Worm (Caenorhabditis elegans) whole organism, early embryonic: ENCODE measurements around the gene C14C6.8.

Experiments
- B0310.2 ChIP-seq: sonication (generic microtip); optimal IDR thresholded peaks from 2 replicates; lab custom pipeline; 2016; ENCODE audit warnings: mild to moderate bottlenecking, missing genetic modification characterization, missing compliant biosample characterization
- F13C5.2 ChIP-seq: sonication (generic microtip); optimal IDR thresholded peaks from 2 replicates; lab custom pipeline; 2017; ENCODE audit warnings: mild to moderate bottlenecking, missing genetic modification characterization, inconsistent platforms, missing compliant biosample characterization
- ama-1 ChIP-seq: fragments of 150-350 bp; optimal IDR thresholded peaks from 2 replicates; lab custom pipeline; 2014
- ceh-13 ChIP-seq: fragments of 200-800 bp; sonication (Bioruptor generic); optimal IDR thresholded peaks from 2 replicates; lab custom pipeline; 2018; ENCODE audit warnings: mild to moderate bottlenecking, missing genetic modification characterization, missing compliant biosample characterization
- ceh-36 ChIP-seq: sonication (generic microtip); optimal IDR thresholded peaks from 2 replicates; lab custom pipeline; 2016; ENCODE audit warnings: missing genetic modification characterization, inconsistent platforms, missing compliant biosample characterization
- ets-7 ChIP-seq: sonication (generic microtip); optimal IDR thresholded peaks from 2 replicates; lab custom pipeline; 2016; ENCODE audit warnings: missing genotype, missing genetic modification characterization, missing compliant biosample characterization
- flt-1 ChIP-seq: fragments of 200-800 bp; sonication (Bioruptor generic); IDR thresholded peaks from 2 replicates; pipeline ENCODE4 v1.3.6; 2022; ENCODE audit warnings: missing genetic modification characterization, missing compliant biosample characterization
- hnd-1 ChIP-seq: sonication (generic microtip); optimal IDR thresholded peaks from 2 replicates; lab custom pipeline; 2016; ENCODE audit warnings: missing genetic modification characterization, missing compliant biosample characterization
- pes-1 ChIP-seq: fragments of 200-800 bp; sonication (Bioruptor generic); IDR thresholded peaks from 2 replicates; pipeline ENCODE4 v1.3.6; 2022; ENCODE audit warnings: missing genetic modification reagents, missing genetic modification characterization, missing compliant biosample characterization
- sea-1 ChIP-seq: fragments of 200-800 bp; sonication (Bioruptor generic); conservative IDR thresholded peaks from 2 replicates; pipeline ENCODE4 v1.3.6; 2022; ENCODE audit warnings: missing genetic modification characterization, missing compliant biosample characterization
- tbx-11 ChIP-seq: fragments of 200-800 bp; sonication (Bioruptor generic); IDR thresholded peaks from 2 replicates; pipeline ENCODE4 v1.3.6; 2022; ENCODE audit warnings: missing genetic modification characterization, missing compliant biosample characterization
- tbx-37 ChIP-seq: fragments of 200-800 bp; sonication (Bioruptor generic); conservative IDR thresholded peaks from 2 replicates; pipeline ENCODE4 v1.3.6; 2022; ENCODE audit warnings: missing genetic modification reagents, missing genetic modification characterization, missing compliant biosample characterization
- tra-4 ChIP-seq: sonication (generic microtip); optimal IDR thresholded peaks from 2 replicates; lab custom pipeline; 2017; ENCODE audit warnings: missing genetic modification characterization, missing compliant biosample characterization

DNA sequence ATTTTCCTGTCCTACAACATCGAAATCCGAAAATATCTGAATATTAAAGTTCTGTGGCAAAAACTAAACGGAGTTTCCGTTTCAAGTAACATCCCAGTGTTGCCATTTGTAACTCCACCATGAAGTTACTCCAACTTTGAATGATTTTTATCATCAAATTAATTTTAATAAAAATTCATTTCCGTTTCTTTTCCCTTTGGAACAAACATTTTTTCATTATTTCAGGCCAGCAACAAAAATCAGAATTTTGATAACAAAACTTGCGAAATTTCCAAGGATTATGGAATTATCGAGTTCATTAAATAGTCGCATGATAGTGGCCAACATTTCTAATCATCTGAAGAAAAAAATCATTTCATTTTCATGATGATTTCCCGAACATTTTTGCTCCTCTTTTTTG lies 9.9 kb upstream of the C14C6.8 start, which contains the start of gene C14C6.2:
- TF ChIP-seq ama-1 (lab: Kevin White, UChicago) = no peak
- TF ChIP-seq flt-1 (GFP tag; lab: Robert Waterston, UW) = no peak
- TF ChIP-seq ceh-36 = no peak
- no peak for TF ChIP-seq F13C5.2
- no peak for TF ChIP-seq sea-1 (GFP tag; lab: Robert Waterston, UW)
- no peak for TF ChIP-seq ceh-13
- TF ChIP-seq pes-1 (GFP tag; lab: Robert Waterston, UW) = no peak
- TF ChIP-seq tbx-37 (GFP tag; lab: Robert Waterston, UW) = no peak
- no peak for TF ChIP-seq B0310.2
- no peak for TF ChIP-seq tbx-11 (GFP tag; lab: Robert Waterston, UW)
- no peak for TF ChIP-seq ets-7
- TF ChIP-seq hnd-1 (tag; lab: Kevin White, UChicago) = no peak
- TF ChIP-seq tra-4 (tag; lab: Kevin White, UChicago) = no peak
